Worm (Caenorhabditis elegans) whole organism, midembryonic: ENCODE results near the gene Y75B8A.7.
A peak's percentile ranks its signal among the peaks of the same experiment; 100 is the strongest.

Experiments
- T22C8.4 ChIP-seq: fragments of 200-800 bp; sonication (Bioruptor generic); IDR thresholded peaks from 2 replicates; pipeline ENCODE4 v1.3.6; 2022; ENCODE audit warnings: missing genetic modification characterization, missing compliant biosample characterization
- cog-1 ChIP-seq: sonication (generic microtip); optimal IDR thresholded peaks from 2 replicates; lab custom pipeline; 2016; ENCODE audit warnings: missing genetic modification characterization, missing compliant biosample characterization
- flt-1 ChIP-seq: fragments of 200-800 bp; sonication (Bioruptor generic); IDR thresholded peaks from 2 replicates; pipeline ENCODE4 v1.3.6; 2022; ENCODE audit warnings: missing genetic modification characterization, missing compliant biosample characterization
- klf-2 ChIP-seq: fragments of 200-800 bp; sonication (Bioruptor generic); conservative IDR thresholded peaks from 2 replicates; pipeline ENCODE4 v1.3.6; 2022; ENCODE audit warnings: missing genetic modification reagents, missing genetic modification characterization, missing compliant biosample characterization
- med-1 ChIP-seq: sonication (generic microtip); optimal IDR thresholded peaks from 2 replicates; lab custom pipeline; 2017; ENCODE audit warnings: missing genetic modification characterization, mild to moderate bottlenecking, missing compliant biosample characterization, antibody characterized with exemption, missing genetic modification reagents; ENCODE audit not compliant: insufficient read depth
- ref-1 ChIP-seq: fragments of 200-800 bp; sonication (Bioruptor generic); conservative IDR thresholded peaks from 2 replicates; pipeline ENCODE4 v1.3.6; 2022; ENCODE audit warnings: missing genetic modification reagents, missing genetic modification characterization, missing compliant biosample characterization
- tab-1 ChIP-seq: fragments of 200-800 bp; sonication (Bioruptor generic); IDR thresholded peaks from 2 replicates; pipeline ENCODE4 v1.3.6; 2022; ENCODE audit warnings: missing genetic modification characterization, missing compliant biosample characterization
- ztf-23 ChIP-seq: fragments of 200-800 bp; sonication (Bioruptor generic); IDR thresholded peaks from 2 replicates; pipeline ENCODE4 v1.3.6; 2022; ENCODE audit warnings: missing genetic modification reagents, missing genetic modification characterization, missing compliant biosample characterization
- ztf-29 ChIP-seq: fragments of 200-800 bp; sonication (Bioruptor generic); IDR thresholded peaks from 2 replicates; pipeline ENCODE4 v1.3.6; 2022; ENCODE audit warnings: missing genetic modification reagents, missing genetic modification characterization, missing compliant biosample characterization

Y75B8A.7 gene

DNA sequence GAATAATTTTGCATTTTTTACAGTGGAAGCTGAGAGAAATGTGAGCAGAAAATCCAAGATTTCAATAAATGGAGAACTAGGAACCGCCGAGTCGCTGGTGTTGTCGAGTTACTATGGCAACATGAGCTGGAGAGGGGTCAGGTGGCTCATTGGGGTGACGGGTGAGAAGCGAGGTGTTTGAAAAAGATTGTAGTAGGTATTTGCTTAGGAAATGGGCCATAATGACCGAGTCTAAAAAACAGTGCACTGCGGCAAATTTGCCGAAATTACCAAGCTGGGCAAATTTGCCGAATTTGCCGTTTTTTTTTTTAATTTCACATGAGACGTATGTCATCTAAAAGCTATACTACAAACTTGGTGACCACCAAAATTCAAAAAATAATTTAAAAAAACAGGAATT, 49.7 kb downstream of the Y75B8A.7 start, which contains the start of gene osm-12:
Gene osm-12, minus strand, starts transcription at position 101 of the 400 bp plus-strand sequence.
- no peak for TF ChIP-seq ztf-23 (GFP tag; lab: Robert Waterston, UW)
- no peak for TF ChIP-seq ref-1 (GFP tag; lab: Robert Waterston, UW)
- TF ChIP-seq klf-2 (GFP tag; lab: Robert Waterston, UW): no peak
- TF ChIP-seq cog-1 (tag; lab: Kevin White, UChicago): no peak
- no peak for TF ChIP-seq flt-1
- no peak for TF ChIP-seq tab-1 (GFP tag; lab: Robert Waterston, UW)
- no peak for TF ChIP-seq med-1
- TF ChIP-seq ztf-29 (GFP tag; lab: Robert Waterston, UW): no peak
- TF ChIP-seq T22C8.4: no peak

DNA sequence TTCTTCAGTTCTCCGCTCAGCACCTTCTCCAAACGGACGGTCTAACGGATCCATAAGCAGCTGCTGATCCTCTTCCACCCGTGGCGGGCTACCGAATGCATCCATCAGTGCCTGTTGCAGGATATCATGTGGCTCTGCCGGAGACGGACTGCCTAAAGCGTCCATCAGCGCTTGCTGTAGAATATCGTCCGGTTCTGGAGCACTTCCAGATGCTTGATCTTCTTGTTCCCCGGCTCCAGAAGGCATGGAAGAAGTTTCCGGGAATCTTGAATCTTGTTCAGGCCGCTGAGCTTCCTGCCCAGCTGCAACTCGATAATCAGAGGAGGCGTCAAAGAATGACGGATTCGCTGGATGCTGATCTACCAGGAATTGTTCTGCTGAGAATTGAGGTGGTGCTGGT, 52.6 kb downstream of the Y75B8A.7 start:
- 0 out of 2 replicates have a peak, but pooled peaks have one; percentile 13 for TF ChIP-seq tab-1 (GFP tag; lab: Robert Waterston, UW)
- TF ChIP-seq ztf-29 (GFP tag; lab: Robert Waterston, UW): no peak

DNA sequence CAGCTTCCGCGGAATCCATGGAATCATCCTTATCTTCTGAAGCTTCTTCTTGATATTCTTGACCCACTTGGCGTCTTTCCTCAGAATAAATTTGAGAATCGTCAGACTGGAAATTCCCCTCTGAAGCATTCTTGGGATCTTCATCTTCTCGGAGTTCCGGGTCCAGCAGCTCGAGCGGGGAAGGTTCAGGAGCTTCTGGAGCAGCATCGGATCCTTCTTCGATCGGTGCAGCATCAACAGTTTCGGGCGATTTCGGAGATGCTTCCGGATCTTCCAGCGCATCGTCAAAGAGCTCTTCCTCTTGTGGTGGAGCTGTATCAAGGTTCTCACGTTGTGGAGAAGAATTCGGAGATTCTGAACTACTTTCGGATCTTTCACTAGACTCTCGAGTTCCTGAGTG, 54.9 kb downstream of the Y75B8A.7 start:
- TF ChIP-seq T22C8.4 (no peak), ref-1 (GFP tag; lab: Robert Waterston, UW) (no peak), flt-1 (no peak), klf-2 (GFP tag; lab: Robert Waterston, UW) (no peak), ztf-23 (GFP tag; lab: Robert Waterston, UW) (no peak), ztf-29 (GFP tag; lab: Robert Waterston, UW) (no peak), tab-1 (GFP tag; lab: Robert Waterston, UW) (no peak), cog-1 (tag; lab: Kevin White, UChicago) (no peak), med-1 (no peak)
